ENCODE assay signal across 5 fruit fly cellular contexts in genomic region chr3R:19028758-19029157, dm6.
A peak's percentile ranks its signal among the peaks of the same experiment; 100 is the strongest.
TF ChIP-seq lines count a peak whose summit lies in the region.

Gene GatA (minus strand): TSS chr3R:19028857.
Gene P5cr (plus strand): TSS chr3R:19028931.

- peak; percentile 6 for TF ChIP-seq CTCF in whole organism, embryonic (GFP tag; optimal IDR thresholded peaks at IDR 0.05; lab: Kevin White, UChicago)

TF ChIP-seq in whole organism, adult, 20 proteins besides CTCF, POLR2A, EP300 and RAD21 (continues in another document):
- peak; percentile 8 for TF ChIP-seq tj (GFP tag; optimal IDR thresholded peaks at IDR 0.05; lab: Kevin White, UChicago)
- peak; percentile 75 for TF ChIP-seq CG1620 (GFP tag; optimal IDR thresholded peaks at IDR 0.05; lab: Kevin White, UChicago)
- peak; percentile 83 for TF ChIP-seq CG12768 (GFP tag; optimal IDR thresholded peaks at IDR 0.05; lab: Kevin White, UChicago)
- peak; percentile 86 for TF ChIP-seq Crg-1 (GFP tag; optimal IDR thresholded peaks at IDR 0.05; lab: Kevin White, UChicago)
- TF ChIP-seq CG7045 (GFP tag; optimal IDR thresholded peaks at IDR 0.05; lab: Kevin White, UChicago), result peak; percentile 85
- TF ChIP-seq CG5204 (GFP tag; optimal IDR thresholded peaks at IDR 0.05; lab: Kevin White, UChicago), result no peak
- TF ChIP-seq cic (GFP tag; optimal IDR thresholded peaks at IDR 0.05; lab: Kevin White, UChicago), result peak; percentile 59
- peak; percentile 65 for TF ChIP-seq Clk (GFP tag; optimal IDR thresholded peaks at IDR 0.05; lab: Kevin White, UChicago)
- TF ChIP-seq toe (GFP tag; optimal IDR thresholded peaks at IDR 0.05; lab: Kevin White, UChicago), result no peak
- TF ChIP-seq pad (GFP tag; optimal IDR thresholded peaks at IDR 0.05; lab: Kevin White, UChicago), result peak; percentile 56
- peak; percentile 68 for TF ChIP-seq bab1 (GFP tag; optimal IDR thresholded peaks at IDR 0.05; lab: Kevin White, UChicago)
- no peak for TF ChIP-seq cnc (optimal IDR thresholded peaks at IDR 0.05; lab: Kevin White, UChicago)
- TF ChIP-seq Mnt (GFP tag; optimal IDR thresholded peaks at IDR 0.05; lab: Kevin White, UChicago), result peak; percentile 75
- peak; percentile 72 for TF ChIP-seq CG11617 (GFP tag; optimal IDR thresholded peaks at IDR 0.05; lab: Kevin White, UChicago)
- TF ChIP-seq ovo (GFP tag; optimal IDR thresholded peaks at IDR 0.05; lab: Kevin White, UChicago), result peak; percentile 26
- TF ChIP-seq CG14711 (tag; optimal IDR thresholded peaks at IDR 0.05; lab: Kevin White, UChicago), result peak; percentile 80
- TF ChIP-seq Hr96 (GFP tag; optimal IDR thresholded peaks at IDR 0.05; lab: Kevin White, UChicago), result peak; percentile 40
- TF ChIP-seq CG33017 (tag; optimal IDR thresholded peaks at IDR 0.05; lab: Kevin White, UChicago), result peak; percentile 88

TF ChIP-seq in whole organism, embryonic, 481 proteins besides CTCF, POLR2A, EP300 and RAD21 (continues in another document):
- TF ChIP-seq CG31224 (GFP tag; IDR thresholded peaks at IDR 0.05; lab: Robert Waterston, UW), result peak; percentile 63; the same call in 1 of the 2 replicates
- peak; percentile 78 for TF ChIP-seq Mad (GFP tag; optimal IDR thresholded peaks at IDR 0.05; lab: Kevin White, UChicago)
- TF ChIP-seq Lpt (GFP tag; optimal IDR thresholded peaks at IDR 0.05; lab: Kevin White, UChicago), result no peak
- peak; percentile 51 for TF ChIP-seq Atf3 (GFP tag; optimal IDR thresholded peaks at IDR 0.05; lab: Kevin White, UChicago)
- TF ChIP-seq CG1233 (GFP tag; optimal IDR thresholded peaks at IDR 0.05; lab: Kevin White, UChicago), result peak; percentile 64
- peak; percentile 56 for TF ChIP-seq lbe (GFP tag; optimal IDR thresholded peaks at IDR 0.05; lab: Kevin White, UChicago)
- TF ChIP-seq Hey (tag; optimal IDR thresholded peaks at IDR 0.05; lab: Kevin White, UChicago), result peak; percentile 58
- no peak; the same call in 2 of the 3 replicates for TF ChIP-seq CG34224 (GFP tag; IDR thresholded peaks at IDR 0.05; lab: Robert Waterston, UW; ENCODE audit: partially characterized antibody)
- no peak for TF ChIP-seq fd64A (GFP tag; optimal IDR thresholded peaks at IDR 0.05; lab: Kevin White, UChicago)
- TF ChIP-seq esg (GFP tag; conservative IDR thresholded peaks at IDR 0.05; lab: Robert Waterston, UW), result peak; percentile 28; the same call in 1 of the 2 replicates
- TF ChIP-seq h (optimal IDR thresholded peaks at IDR 0.05; lab: Kevin White, UChicago), result no peak
- no peak for TF ChIP-seq CG2129 (GFP tag; IDR thresholded peaks at IDR 0.05; lab: Robert Waterston, UW; ENCODE audit: partially characterized antibody)
- no peak for TF ChIP-seq CG33557 (GFP tag; optimal IDR thresholded peaks at IDR 0.05; lab: Kevin White, UChicago)
- TF ChIP-seq otp (GFP tag; IDR thresholded peaks at IDR 0.05; lab: Robert Waterston, UW), result peak; percentile 86
- peak; percentile 47 for TF ChIP-seq Dref (GFP tag; IDR thresholded peaks at IDR 0.05; lab: Robert Waterston, UW)
- TF ChIP-seq CG8281 (tag; optimal IDR thresholded peaks at IDR 0.05; lab: Kevin White, UChicago), result peak; percentile 61
- TF ChIP-seq Six4 (GFP tag; optimal IDR thresholded peaks at IDR 0.05; lab: Kevin White, UChicago), result peak; percentile 72

TF ChIP-seq in whole organism, prepupa, 60 proteins besides CTCF, POLR2A, EP300 and RAD21 (continues in another document):
- TF ChIP-seq CG6808 (GFP tag; optimal IDR thresholded peaks at IDR 0.05; lab: Kevin White, UChicago) (no peak), acj6 (GFP tag; optimal IDR thresholded peaks at IDR 0.05; lab: Kevin White, UChicago) (peak; percentile 87), fd59A (GFP tag; optimal IDR thresholded peaks at IDR 0.05; lab: Kevin White, UChicago) (peak; percentile 56), fd85E (GFP tag; optimal IDR thresholded peaks at IDR 0.05; lab: Kevin White, UChicago) (no peak), esn (GFP tag; optimal IDR thresholded peaks at IDR 0.05; lab: Kevin White, UChicago) (peak; percentile 84), CG6854 (GFP tag; optimal IDR thresholded peaks at IDR 0.05; lab: Kevin White, UChicago) (peak; percentile 55), CG6276 (GFP tag; optimal IDR thresholded peaks at IDR 0.05; lab: Kevin White, UChicago) (no peak), CG34406 (GFP tag; optimal IDR thresholded peaks at IDR 0.05; lab: Kevin White, UChicago) (peak; percentile 58), CG8632 (GFP tag; optimal IDR thresholded peaks at IDR 0.05; lab: Kevin White, UChicago) (peak; percentile 51), cyc (GFP tag; optimal IDR thresholded peaks at IDR 0.05; lab: Kevin White, UChicago) (peak; percentile 82), CG4318 (GFP tag; optimal IDR thresholded peaks at IDR 0.05; lab: Kevin White, UChicago) (no peak), Sox102F (GFP tag; optimal IDR thresholded peaks at IDR 0.05; lab: Kevin White, UChicago) (no peak), Blimp-1 (GFP tag; optimal IDR thresholded peaks at IDR 0.05; lab: Kevin White, UChicago) (no peak), CG6792 (GFP tag; optimal IDR thresholded peaks at IDR 0.05; lab: Kevin White, UChicago) (peak; percentile 72), lz (GFP tag; optimal IDR thresholded peaks at IDR 0.05; lab: Kevin White, UChicago) (peak; percentile 82), topi (GFP tag; optimal IDR thresholded peaks at IDR 0.05; lab: Kevin White, UChicago) (peak; percentile 65), Eip75B (GFP tag; optimal IDR thresholded peaks at IDR 0.05; lab: Kevin White, UChicago) (peak; percentile 82), CG32006 (GFP tag; optimal IDR thresholded peaks at IDR 0.05; lab: Kevin White, UChicago) (peak; percentile 79), Met (GFP tag; optimal IDR thresholded peaks at IDR 0.05; lab: Kevin White, UChicago) (no peak), Gug (GFP tag; IDR thresholded peaks at IDR 0.05; lab: Robert Waterston, UW) (peak; percentile 72)

TF ChIP-seq in whole organism, pupa, 21 proteins besides CTCF, POLR2A, EP300 and RAD21:
- TF ChIP-seq CG8301 (tag; optimal IDR thresholded peaks at IDR 0.05; lab: Kevin White, UChicago), result peak; percentile 69
- TF ChIP-seq CG34367 (tag; optimal IDR thresholded peaks at IDR 0.05; lab: Kevin White, UChicago), result peak; percentile 56
- TF ChIP-seq Ets98B (GFP tag; IDR thresholded peaks at IDR 0.05; lab: Robert Waterston, UW), result peak; percentile 94
- TF ChIP-seq CG13204 (GFP tag; optimal IDR thresholded peaks at IDR 0.05; lab: Kevin White, UChicago), result no peak
- TF ChIP-seq CG12605 (GFP tag; IDR thresholded peaks at IDR 0.05; lab: Robert Waterston, UW), result peak; percentile 80
- TF ChIP-seq CG9948 (tag; optimal IDR thresholded peaks at IDR 0.05; lab: Kevin White, UChicago), result peak; percentile 59
- TF ChIP-seq Pif1B (GFP tag; optimal IDR thresholded peaks at IDR 0.05; lab: Kevin White, UChicago), result no peak
- TF ChIP-seq D1 (tag; optimal IDR thresholded peaks at IDR 0.05; lab: Kevin White, UChicago), result no peak
- TF ChIP-seq EcR (GFP tag; optimal IDR thresholded peaks at IDR 0.05; lab: Kevin White, UChicago), result peak; percentile 82
- TF ChIP-seq CG14655 (GFP tag; optimal IDR thresholded peaks at IDR 0.05; lab: Kevin White, UChicago), result no peak
- TF ChIP-seq CG4496 (GFP tag; IDR thresholded peaks at IDR 0.05; lab: Robert Waterston, UW), result peak; percentile 94
- peak; percentile 70 for TF ChIP-seq rn (GFP tag; IDR thresholded peaks at IDR 0.05; lab: Robert Waterston, UW)
- peak; percentile 20 for TF ChIP-seq Snoo (tag; optimal IDR thresholded peaks at IDR 0.05; lab: Kevin White, UChicago)
- peak; percentile 81 for TF ChIP-seq CG32121 (GFP tag; IDR thresholded peaks at IDR 0.05; lab: Robert Waterston, UW)
- peak; percentile 45 for TF ChIP-seq gl (tag; optimal IDR thresholded peaks at IDR 0.05; lab: Kevin White, UChicago)
- no peak for TF ChIP-seq CG8159 (tag; optimal IDR thresholded peaks at IDR 0.05; lab: Kevin White, UChicago)
- no peak for TF ChIP-seq Pif1A (GFP tag; optimal IDR thresholded peaks at IDR 0.05; lab: Kevin White, UChicago)
- peak; percentile 92 for TF ChIP-seq fd96Ca (GFP tag; IDR thresholded peaks at IDR 0.05; lab: Robert Waterston, UW)
- TF ChIP-seq CG10348 (GFP tag; IDR thresholded peaks at IDR 0.05; lab: Robert Waterston, UW), result peak; percentile 64; the same call in 1 of the 2 replicates
- peak; percentile 70 for TF ChIP-seq CG15710 (tag; optimal IDR thresholded peaks at IDR 0.05; lab: Kevin White, UChicago)
- peak; percentile 71 for TF ChIP-seq CG17806 (tag; optimal IDR thresholded peaks at IDR 0.05; lab: Kevin White, UChicago)

TF ChIP-seq in whole organism, wandering third instar larva, 38 proteins besides CTCF, POLR2A, EP300 and RAD21 (continues in another document):
- TF ChIP-seq Mio (GFP tag; optimal IDR thresholded peaks at IDR 0.05; lab: Kevin White, UChicago) (peak; percentile 25), Jra (GFP tag; optimal IDR thresholded peaks at IDR 0.05; lab: Kevin White, UChicago) (no peak), woc (GFP tag; optimal IDR thresholded peaks at IDR 0.05; lab: Kevin White, UChicago) (no peak), brk (GFP tag; optimal IDR thresholded peaks at IDR 0.05; lab: Kevin White, UChicago) (no peak), CG9705 (GFP tag; optimal IDR thresholded peaks at IDR 0.05; lab: Kevin White, UChicago) (peak; percentile 44), Myc (optimal IDR thresholded peaks at IDR 0.05; lab: Kevin White, UChicago) (no peak), foxo (GFP tag; optimal IDR thresholded peaks at IDR 0.05; lab: Kevin White, UChicago) (peak in 1 of 2 experiments; percentile 94), lola (GFP tag; optimal IDR thresholded peaks at IDR 0.05; lab: Kevin White, UChicago) (no peak), CG32264 (GFP tag; optimal IDR thresholded peaks at IDR 0.05; lab: Kevin White, UChicago) (no peak), fru (GFP tag; optimal IDR thresholded peaks at IDR 0.05; lab: Kevin White, UChicago) (peak; percentile 73), jim (GFP tag; optimal IDR thresholded peaks at IDR 0.05; lab: Kevin White, UChicago) (no peak), br (GFP tag; optimal IDR thresholded peaks at IDR 0.05; lab: Kevin White, UChicago) (peak; percentile 80), Abd-B (GFP tag; optimal IDR thresholded peaks at IDR 0.05; lab: Kevin White, UChicago) (no peak), HLH106 (tag; optimal IDR thresholded peaks at IDR 0.05; lab: Kevin White, UChicago) (peak; percentile 60), Hnf4 (GFP tag; optimal IDR thresholded peaks at IDR 0.05; lab: Kevin White, UChicago) (no peak), OdsH (GFP tag; optimal IDR thresholded peaks at IDR 0.05; lab: Kevin White, UChicago) (peak; percentile 83), dl (GFP tag; optimal IDR thresholded peaks at IDR 0.05; lab: Kevin White, UChicago; ENCODE audit: insufficient read depth in 1 of 2, partially characterized antibody in 2 of 2) (no peak), Rel (GFP tag; optimal IDR thresholded peaks at IDR 0.05; lab: Kevin White, UChicago) (no peak), Rel (tag; optimal IDR thresholded peaks at IDR 0.05; lab: Kevin White, UChicago) (peak; percentile 39), Hr83 (GFP tag; optimal IDR thresholded peaks at IDR 0.05; lab: Kevin White, UChicago; ENCODE audit: poor library complexity, severe bottlenecking) (peak; percentile 96), N (GFP tag; optimal IDR thresholded peaks at IDR 0.05; lab: Kevin White, UChicago) (no peak), tai (GFP tag; optimal IDR thresholded peaks at IDR 0.05; lab: Kevin White, UChicago) (no peak), dmrt93B (GFP tag; optimal IDR thresholded peaks at IDR 0.05; lab: Kevin White, UChicago) (peak; percentile 42), usp (GFP tag; optimal IDR thresholded peaks at IDR 0.05; lab: Kevin White, UChicago) (no peak)
